Worm (Caenorhabditis elegans): Measurements from ENCODE around the gene msp-45.
A peak's percentile ranks its signal among the peaks of the same experiment; 100 is the strongest.

msp-45 gene

DNA sequence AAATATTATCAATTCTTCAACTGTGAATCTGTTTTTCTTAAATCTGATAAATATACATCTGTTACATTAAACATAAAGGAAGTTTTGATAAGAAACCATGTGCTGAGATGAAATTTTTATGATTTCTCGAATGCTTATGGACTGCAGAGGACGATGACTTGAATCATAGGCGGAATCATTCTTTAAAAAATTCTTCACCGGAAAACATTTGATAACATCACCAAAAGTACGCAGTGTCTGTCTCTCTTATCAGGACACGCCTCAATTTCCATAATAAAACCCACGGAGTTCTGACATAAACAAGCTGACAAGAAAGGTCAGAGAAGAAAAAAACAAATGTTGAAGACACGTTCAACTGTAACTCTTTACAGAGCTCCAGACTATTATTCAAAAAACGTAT is 47.2 kb downstream of the msp-45 start, which contains the start of gene F09C12.2:
F09C12.2 (plus strand) TSS at position 320 of the 400 bp plus-strand sequence.
- TF ChIP-seq snpc-4 (tag; optimal IDR thresholded peaks at IDR 0.05), result no peak
- TF ChIP-seq fos-1 (tag; optimal IDR thresholded peaks at IDR 0.05), result peak; percentile 14
- TF ChIP-seq nhr-25 (tag; optimal IDR thresholded peaks at IDR 0.05), result no peak
- TF ChIP-seq egl-27 (tag; optimal IDR thresholded peaks at IDR 0.05), result no peak
- TF ChIP-seq elt-1 (tag; optimal IDR thresholded peaks at IDR 0.05), result no peak
